Fruit fly (Drosophila melanogaster): ENCODE measurements around the gene Gapdh2.
A peak's percentile ranks its signal among the peaks of the same experiment; 100 is the strongest.

DNA sequence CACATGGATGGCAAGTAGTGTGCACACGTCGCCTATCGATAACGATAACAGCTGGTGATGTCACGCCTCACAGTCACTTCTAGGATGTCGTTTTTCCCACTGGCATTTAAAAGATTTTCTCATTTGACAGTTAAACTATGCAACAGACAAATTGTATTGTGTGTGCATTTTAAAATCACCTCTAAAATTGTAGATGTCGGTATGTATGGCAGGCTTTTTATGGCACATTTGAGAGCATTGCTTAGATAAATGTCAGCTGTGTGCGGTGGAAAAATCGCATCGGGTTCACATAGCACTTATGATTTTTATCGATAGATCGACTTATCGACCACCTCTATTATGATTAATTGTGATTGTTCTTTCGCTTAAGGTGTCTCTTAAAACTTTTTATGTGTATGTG, 23.8 kb upstream of the Gapdh2 start, which contains the start of the genes ArgRS and CG8578:
- no peak; the same call in none of the 3 replicates for TF ChIP-seq CG34224 (GFP tag; IDR thresholded peaks at IDR 0.05; ENCODE audit: partially characterized antibody)
- TF ChIP-seq dysf (GFP tag; IDR thresholded peaks at IDR 0.05), result peak; percentile 84; the same call in 1 of the 3 replicates
- TF ChIP-seq pan (optimal IDR thresholded peaks at IDR 0.05), result no peak
- peak in 1 of 2 experiments; percentile 76 for TF ChIP-seq pan (GFP tag; optimal IDR thresholded peaks at IDR 0.05 in 1 of 2, IDR thresholded peaks at IDR 0.05 in 1 of 2)
- no peak for TF ChIP-seq lbe (GFP tag; optimal IDR thresholded peaks at IDR 0.05)
- no peak for TF ChIP-seq Adf1 (GFP tag; IDR thresholded peaks at IDR 0.05)
- TF ChIP-seq org-1 (GFP tag; optimal IDR thresholded peaks at IDR 0.05), result no peak
- no peak for TF ChIP-seq Atf6 (GFP tag; IDR thresholded peaks at IDR 0.05)
